Worm (Caenorhabditis elegans): ENCODE data around the gene Y65A5A.2.

The Y65A5A.2 gene

ce11 chrIV:16388136-16388635 is 23.6 kb upstream of the Y65A5A.2 start:
- TF ChIP-seq F13C5.2 (tag; optimal IDR thresholded peaks at IDR 0.05) (no peak), aly-1 (tag; optimal IDR thresholded peaks at IDR 0.05) (peak; percentile 30), tbx-37 (GFP tag; conservative IDR thresholded peaks at IDR 0.05) (peak; percentile 55), ceh-13 (GFP tag; optimal IDR thresholded peaks at IDR 0.05) (no peak), pes-1 (GFP tag; IDR thresholded peaks at IDR 0.05) (peak; percentile 71), scrt-1 (GFP tag; IDR thresholded peaks at IDR 0.05) (peak; percentile 75), hmg-4 (GFP tag; optimal IDR thresholded peaks at IDR 0.05) (peak; percentile 60), ceh-36 (tag; optimal IDR thresholded peaks at IDR 0.05) (peak; percentile 40), ets-7 (tag; optimal IDR thresholded peaks at IDR 0.05) (no peak), sea-1 (GFP tag; conservative IDR thresholded peaks at IDR 0.05) (no peak), tra-4 (tag; optimal IDR thresholded peaks at IDR 0.05) (no peak), hmbx-1 (tag; optimal IDR thresholded peaks at IDR 0.05) (no peak), ama-1 (optimal IDR thresholded peaks at IDR 0.05) (no peak), B0310.2 (tag; optimal IDR thresholded peaks at IDR 0.05) (peak; percentile 15), hnd-1 (tag; optimal IDR thresholded peaks at IDR 0.05) (no peak), tbx-11 (GFP tag; IDR thresholded peaks at IDR 0.05) (peak; percentile 36; the same call in 1 of the 2 replicates), flt-1 (GFP tag; IDR thresholded peaks at IDR 0.05) (peak; percentile 56; the same call in 1 of the 2 replicates)

ce11 chrIV:16388856-16389461 is 22.9 kb upstream of the Y65A5A.2 start:
- TF ChIP-seq pes-1 (GFP tag; IDR thresholded peaks at IDR 0.05), result peak; percentile 85
- TF ChIP-seq hmbx-1 (tag; optimal IDR thresholded peaks at IDR 0.05), result no peak
- TF ChIP-seq F13C5.2 (tag; optimal IDR thresholded peaks at IDR 0.05), result no peak
- no peak for TF ChIP-seq B0310.2 (tag; optimal IDR thresholded peaks at IDR 0.05)
- peak; percentile 30 for TF ChIP-seq hnd-1 (tag; optimal IDR thresholded peaks at IDR 0.05)
- TF ChIP-seq aly-1 (tag; optimal IDR thresholded peaks at IDR 0.05), result no peak
- TF ChIP-seq tra-4 (tag; optimal IDR thresholded peaks at IDR 0.05), result no peak
- peak; percentile 62 for TF ChIP-seq flt-1 (GFP tag; IDR thresholded peaks at IDR 0.05)
- TF ChIP-seq ceh-13 (GFP tag; optimal IDR thresholded peaks at IDR 0.05), result peak; percentile 19
- no peak for TF ChIP-seq ets-7 (tag; optimal IDR thresholded peaks at IDR 0.05)
- TF ChIP-seq ceh-36 (tag; optimal IDR thresholded peaks at IDR 0.05), result peak; percentile 60
- 0 out of 2 replicates have a peak, but pooled peaks have one; percentile 58 for TF ChIP-seq tbx-11 (GFP tag; IDR thresholded peaks at IDR 0.05)
- TF ChIP-seq hmg-4 (GFP tag; optimal IDR thresholded peaks at IDR 0.05), result peak; percentile 66
- TF ChIP-seq sea-1 (GFP tag; conservative IDR thresholded peaks at IDR 0.05), result peak; percentile 81; the same call in 1 of the 2 replicates
- TF ChIP-seq scrt-1 (GFP tag; IDR thresholded peaks at IDR 0.05), result peak; percentile 69
- TF ChIP-seq ama-1 (optimal IDR thresholded peaks at IDR 0.05), result no peak
- TF ChIP-seq tbx-37 (GFP tag; conservative IDR thresholded peaks at IDR 0.05), result 0 out of 2 replicates have a peak, but pooled peaks have one; percentile 26

ce11 chrIV:16391470-16391869 is 20.4 kb upstream of the Y65A5A.2 start:
- TF ChIP-seq hmbx-1 (tag; optimal IDR thresholded peaks at IDR 0.05) (no peak), ceh-36 (tag; optimal IDR thresholded peaks at IDR 0.05) (peak; percentile 28)

- TF ChIP-seq ama-1 (optimal IDR thresholded peaks at IDR 0.05) (no peak), F13C5.2 (tag; optimal IDR thresholded peaks at IDR 0.05) (no peak), ceh-13 (GFP tag; optimal IDR thresholded peaks at IDR 0.05) (no peak), tbx-37 (GFP tag; conservative IDR thresholded peaks at IDR 0.05) (no peak), sea-1 (GFP tag; conservative IDR thresholded peaks at IDR 0.05) (no peak), tra-4 (tag; optimal IDR thresholded peaks at IDR 0.05) (no peak), B0310.2 (tag; optimal IDR thresholded peaks at IDR 0.05) (no peak), tbx-11 (GFP tag; IDR thresholded peaks at IDR 0.05) (no peak), hmbx-1 (tag; optimal IDR thresholded peaks at IDR 0.05) (no peak), pes-1 (GFP tag; IDR thresholded peaks at IDR 0.05) (no peak), hmg-4 (GFP tag; optimal IDR thresholded peaks at IDR 0.05) (no peak), aly-1 (tag; optimal IDR thresholded peaks at IDR 0.05) (no peak), flt-1 (GFP tag; IDR thresholded peaks at IDR 0.05) (no peak), scrt-1 (GFP tag; IDR thresholded peaks at IDR 0.05) (no peak), ceh-36 (tag; optimal IDR thresholded peaks at IDR 0.05) (no peak), ets-7 (tag; optimal IDR thresholded peaks at IDR 0.05) (no peak), hnd-1 (tag; optimal IDR thresholded peaks at IDR 0.05) (no peak)
These were observed 18.2 kb upstream of the Y65A5A.2 start, which contains the start of gene Y65A5A.24 for ce11 chrIV:16393668-16394067. Gene Y65A5A.24, plus strand, starts transcription at chrIV:16393968.

- TF ChIP-seq tbx-11 (GFP tag; IDR thresholded peaks at IDR 0.05) (no peak), aly-1 (tag; optimal IDR thresholded peaks at IDR 0.05) (no peak), hmbx-1 (tag; optimal IDR thresholded peaks at IDR 0.05) (no peak), sea-1 (GFP tag; conservative IDR thresholded peaks at IDR 0.05) (no peak), ceh-13 (GFP tag; optimal IDR thresholded peaks at IDR 0.05) (no peak), tra-4 (tag; optimal IDR thresholded peaks at IDR 0.05) (no peak), pes-1 (GFP tag; IDR thresholded peaks at IDR 0.05) (no peak), scrt-1 (GFP tag; IDR thresholded peaks at IDR 0.05) (no peak), ama-1 (optimal IDR thresholded peaks at IDR 0.05) (no peak), F13C5.2 (tag; optimal IDR thresholded peaks at IDR 0.05) (no peak), ets-7 (tag; optimal IDR thresholded peaks at IDR 0.05) (no peak), B0310.2 (tag; optimal IDR thresholded peaks at IDR 0.05) (no peak), hnd-1 (tag; optimal IDR thresholded peaks at IDR 0.05) (no peak), tbx-37 (GFP tag; conservative IDR thresholded peaks at IDR 0.05) (no peak), ceh-36 (tag; optimal IDR thresholded peaks at IDR 0.05) (no peak), hmg-4 (GFP tag; optimal IDR thresholded peaks at IDR 0.05) (no peak), flt-1 (GFP tag; IDR thresholded peaks at IDR 0.05) (no peak)
These were observed 15.2 kb upstream of the Y65A5A.2 start for ce11 chrIV:16396651-16397050.

ce11 chrIV:16397845-16398607 is 13.8 kb upstream of the Y65A5A.2 start:
- TF ChIP-seq tra-4 (tag; optimal IDR thresholded peaks at IDR 0.05) (peak; percentile 82), tbx-11 (GFP tag; IDR thresholded peaks at IDR 0.05) (peak; percentile 68), sea-1 (GFP tag; conservative IDR thresholded peaks at IDR 0.05) (peak; percentile 80), flt-1 (GFP tag; IDR thresholded peaks at IDR 0.05) (peak; percentile 85), tbx-37 (GFP tag; conservative IDR thresholded peaks at IDR 0.05) (peak; percentile 66), hmg-4 (GFP tag; optimal IDR thresholded peaks at IDR 0.05) (peak; percentile 90), hmbx-1 (tag; optimal IDR thresholded peaks at IDR 0.05) (no peak), hnd-1 (tag; optimal IDR thresholded peaks at IDR 0.05) (peak; percentile 15), ets-7 (tag; optimal IDR thresholded peaks at IDR 0.05) (peak; percentile 41), scrt-1 (GFP tag; IDR thresholded peaks at IDR 0.05) (peak; percentile 82), aly-1 (tag; optimal IDR thresholded peaks at IDR 0.05) (peak; percentile 82), pes-1 (GFP tag; IDR thresholded peaks at IDR 0.05) (peak; percentile 90), ama-1 (optimal IDR thresholded peaks at IDR 0.05) (peak; percentile 74), ceh-13 (GFP tag; optimal IDR thresholded peaks at IDR 0.05) (peak; percentile 52), F13C5.2 (tag; optimal IDR thresholded peaks at IDR 0.05) (peak; percentile 61), B0310.2 (tag; optimal IDR thresholded peaks at IDR 0.05) (peak; percentile 75), ceh-36 (tag; optimal IDR thresholded peaks at IDR 0.05) (peak; percentile 72)

Data from whole organism, early embryonic.